Fruit fly (Drosophila melanogaster) whole organism, prepupa: Measurements from ENCODE around the gene Mnt.

Source experiments
- Blimp-1 ChIP-seq: fragments of 200-800 bp; sonication (Bioruptor generic); optimal IDR thresholded peaks from 3 replicates; lab custom pipeline; 2017; ENCODE audit warnings: missing biosample characterization, missing genetic modification characterization, mild to moderate bottlenecking, moderate library complexity, missing genetic modification reagents
- CG10631 ChIP-seq: fragments of 200-800 bp; sonication (Bioruptor generic); optimal IDR thresholded peaks from 2 replicates; lab custom pipeline; 2016; ENCODE audit warnings: missing biosample characterization, missing genetic modification characterization
- CG10669 ChIP-seq: fragments of 200-800 bp; sonication (Bioruptor generic); optimal IDR thresholded peaks from 3 replicates; lab custom pipeline; 2018; ENCODE audit warnings: missing biosample characterization, mild to moderate bottlenecking, missing genetic modification characterization, moderate library complexity
- CG11762 ChIP-seq: fragments of 200-800 bp; sonication (Bioruptor generic); optimal IDR thresholded peaks from 3 replicates; lab custom pipeline; 2016; ENCODE audit warnings: missing biosample characterization, missing genetic modification characterization; ENCODE audit not compliant: insufficient read depth
- CG11902 ChIP-seq: fragments of 200-800 bp; sonication (Bioruptor generic); optimal IDR thresholded peaks from 3 replicates; lab custom pipeline; 2016; ENCODE audit warnings: missing biosample characterization, missing genetic modification characterization
- CG15336 ChIP-seq: fragments of 200-800 bp; sonication (Bioruptor generic); IDR thresholded peaks from 2 replicates; pipeline ENCODE4 v1.3.6; 2022; ENCODE audit warnings: missing biosample characterization, missing genetic modification characterization
- CG1621 ChIP-seq: fragments of 200-800 bp; sonication (Bioruptor generic); optimal IDR thresholded peaks from 3 replicates; lab custom pipeline; 2018; ENCODE audit warnings: missing biosample characterization, mild to moderate bottlenecking, missing genetic modification characterization
- CG16779 ChIP-seq: fragments of 200-800 bp; sonication (Bioruptor generic); optimal IDR thresholded peaks from 3 replicates; lab custom pipeline; 2017; ENCODE audit warnings: missing biosample characterization, mild to moderate bottlenecking, missing genetic modification characterization
- CG34406 ChIP-seq: fragments of 200-800 bp; sonication (Bioruptor generic); optimal IDR thresholded peaks from 3 replicates; lab custom pipeline; 2016; ENCODE audit warnings: missing biosample characterization, missing genetic modification characterization
- CG3919 ChIP-seq: fragments of 200-800 bp; sonication (Bioruptor generic); optimal IDR thresholded peaks from 3 replicates; lab custom pipeline; 2016; ENCODE audit warnings: missing biosample characterization, missing genetic modification characterization
- CG6163 ChIP-seq: fragments of 200-800 bp; sonication (Bioruptor generic); IDR thresholded peaks from 3 replicates; pipeline ENCODE4 v1.3.6; 2022; ENCODE audit warnings: missing biosample characterization, missing genetic modification characterization
- CG6792 ChIP-seq: fragments of 200-800 bp; sonication (Bioruptor generic); optimal IDR thresholded peaks from 3 replicates; lab custom pipeline; 2016; ENCODE audit warnings: missing biosample characterization, missing genetic modification characterization
- CG6808 ChIP-seq: fragments of 200-800 bp; sonication (Bioruptor generic); optimal IDR thresholded peaks from 3 replicates; lab custom pipeline; 2017; ENCODE audit warnings: missing biosample characterization, missing genetic modification characterization, mild to moderate bottlenecking, moderate library complexity, missing genetic modification reagents
- CG6854 ChIP-seq: fragments of 200-800 bp; sonication (Bioruptor generic); optimal IDR thresholded peaks from 2 replicates; lab custom pipeline; 2017; ENCODE audit warnings: missing biosample characterization, mild to moderate bottlenecking, missing genetic modification characterization
- CG8119 ChIP-seq: fragments of 200-800 bp; sonication (Bioruptor generic); IDR thresholded peaks from 3 replicates; pipeline ENCODE4 v1.3.6; 2022; ENCODE audit warnings: missing biosample characterization, missing genetic modification characterization
- CG9139 ChIP-seq: fragments of 200-800 bp; sonication (Bioruptor generic); optimal IDR thresholded peaks from 3 replicates; lab custom pipeline; 2017; ENCODE audit warnings: missing biosample characterization, mild to moderate bottlenecking, missing genetic modification characterization
- Eip78C ChIP-seq: fragments of 200-800 bp; sonication (Bioruptor generic); peaks from one replicate; lab custom pipeline; 2016; ENCODE audit warnings: missing biosample characterization, missing genetic modification characterization
- Eip93F ChIP-seq: fragments of 200-800 bp; sonication (Bioruptor generic); optimal IDR thresholded peaks from 2 replicates; lab custom pipeline; 2016; ENCODE audit warnings: missing biosample characterization, mild to moderate bottlenecking, missing genetic modification characterization
- Gug ChIP-seq: fragments of 200-800 bp; sonication (Bioruptor generic); IDR thresholded peaks from 2 replicates; pipeline ENCODE4 v1.3.6; 2022; ENCODE audit warnings: missing biosample characterization, missing genetic modification characterization
- Hr4 ChIP-seq: fragments of 200-800 bp; sonication (Bioruptor generic); optimal IDR thresholded peaks from 3 replicates; lab custom pipeline; 2016; ENCODE audit warnings: missing biosample characterization, missing genetic modification characterization
- Lpt ChIP-seq: fragments of 200-800 bp; sonication (Bioruptor generic); optimal IDR thresholded peaks from 3 replicates; lab custom pipeline; 2016; ENCODE audit warnings: missing biosample characterization, missing genetic modification characterization
- Met ChIP-seq: fragments of 200-800 bp; sonication (Bioruptor generic); optimal IDR thresholded peaks from 3 replicates; lab custom pipeline; 2016; ENCODE audit warnings: missing biosample characterization, missing genetic modification characterization
- OdsH ChIP-seq: fragments of 200-800 bp; sonication (Bioruptor generic); optimal IDR thresholded peaks from 3 replicates; lab custom pipeline; 2016; ENCODE audit warnings: missing biosample characterization, missing genetic modification characterization
- Smox ChIP-seq: fragments of 200-800 bp; sonication (Bioruptor generic); optimal IDR thresholded peaks from 3 replicates; lab custom pipeline; 2016; ENCODE audit warnings: missing biosample characterization, missing genetic modification characterization
- Sox102F ChIP-seq: fragments of 200-800 bp; sonication (Bioruptor generic); optimal IDR thresholded peaks from 2 replicates; lab custom pipeline; 2016; ENCODE audit warnings: missing biosample characterization, mild to moderate bottlenecking, missing genetic modification characterization
- Sox14 ChIP-seq: fragments of 200-800 bp; sonication (Bioruptor generic); optimal IDR thresholded peaks from 3 replicates; lab custom pipeline; 2016; ENCODE audit warnings: missing biosample characterization, missing genetic modification characterization
- Sox15 ChIP-seq: fragments of 200-800 bp; sonication (Bioruptor generic); optimal IDR thresholded peaks from 3 replicates; lab custom pipeline; 2016; ENCODE audit warnings: missing biosample characterization, missing genetic modification characterization
- achi ChIP-seq: fragments of 200-800 bp; sonication (Bioruptor generic); optimal IDR thresholded peaks from 3 replicates; lab custom pipeline; 2016; ENCODE audit warnings: missing biosample characterization, missing genetic modification characterization
- dsx ChIP-seq: fragments of 200-800 bp; optimal IDR thresholded peaks from 3 replicates; lab custom pipeline; 2019; ENCODE audit warnings: missing biosample characterization, mild to moderate bottlenecking, missing genetic modification characterization, moderate library complexity; ENCODE audit not compliant: poor library complexity, severe bottlenecking
- esn ChIP-seq: fragments of 200-800 bp; sonication (Bioruptor generic); optimal IDR thresholded peaks from 2 replicates; lab custom pipeline; 2016; ENCODE audit warnings: missing biosample characterization, mild to moderate bottlenecking, missing genetic modification characterization, moderate library complexity
- fd59A ChIP-seq: fragments of 200-800 bp; sonication (Bioruptor generic); optimal IDR thresholded peaks from 2 replicates; lab custom pipeline; 2017; ENCODE audit warnings: missing biosample characterization, mild to moderate bottlenecking, missing genetic modification characterization, missing genetic modification reagents
- fd85E ChIP-seq: fragments of 200-800 bp; sonication (Bioruptor generic); optimal IDR thresholded peaks from 3 replicates; lab custom pipeline; 2016; ENCODE audit warnings: missing biosample characterization, missing genetic modification characterization
- fkh ChIP-seq: fragments of 200-800 bp; sonication (Bioruptor generic); optimal IDR thresholded peaks from 3 replicates; lab custom pipeline; 2017; ENCODE audit warnings: missing biosample characterization, mild to moderate bottlenecking, missing genetic modification characterization, moderate library complexity
- lz ChIP-seq: fragments of 200-800 bp; sonication (Bioruptor generic); optimal IDR thresholded peaks from 3 replicates; lab custom pipeline; 2016; ENCODE audit warnings: missing biosample characterization, missing genetic modification characterization
- pdm3 ChIP-seq: fragments of 200-800 bp; sonication (Bioruptor generic); optimal IDR thresholded peaks from 3 replicates; lab custom pipeline; 2016; ENCODE audit warnings: missing biosample characterization, missing genetic modification characterization
- salr ChIP-seq, 2 experiments: fragments of 200-800 bp; sonication (Bioruptor generic); optimal IDR thresholded peaks; 3 replicates each; lab custom pipeline; 2016 to 2018; ENCODE audit warnings: missing biosample characterization in 2 of 2, missing genetic modification characterization in 2 of 2, mild to moderate bottlenecking in 1 of 2
- ss ChIP-seq, 2 experiments: fragments of 200-800 bp; sonication (Bioruptor generic); optimal IDR thresholded peaks; 2 replicates in 1 of 2; 3 replicates in 1 of 2; lab custom pipeline; 2017 to 2018; ENCODE audit warnings: mild to moderate bottlenecking in 2 of 2, missing biosample characterization in 2 of 2, missing genetic modification characterization in 2 of 2, moderate library complexity in 1 of 2
- svp ChIP-seq: fragments of 200-800 bp; sonication (Bioruptor generic); peaks from one replicate; lab custom pipeline; 2016; ENCODE audit warnings: missing biosample characterization, missing genetic modification characterization
- topi ChIP-seq: fragments of 200-800 bp; sonication (Bioruptor generic); optimal IDR thresholded peaks from 3 replicates; lab custom pipeline; 2016; ENCODE audit warnings: missing biosample characterization, missing genetic modification characterization
- vri ChIP-seq: fragments of 200-800 bp; sonication (Bioruptor generic); optimal IDR thresholded peaks from 3 replicates; lab custom pipeline; 2016; ENCODE audit warnings: missing biosample characterization, mild to moderate bottlenecking, missing genetic modification characterization

Gene Mnt

DNA sequence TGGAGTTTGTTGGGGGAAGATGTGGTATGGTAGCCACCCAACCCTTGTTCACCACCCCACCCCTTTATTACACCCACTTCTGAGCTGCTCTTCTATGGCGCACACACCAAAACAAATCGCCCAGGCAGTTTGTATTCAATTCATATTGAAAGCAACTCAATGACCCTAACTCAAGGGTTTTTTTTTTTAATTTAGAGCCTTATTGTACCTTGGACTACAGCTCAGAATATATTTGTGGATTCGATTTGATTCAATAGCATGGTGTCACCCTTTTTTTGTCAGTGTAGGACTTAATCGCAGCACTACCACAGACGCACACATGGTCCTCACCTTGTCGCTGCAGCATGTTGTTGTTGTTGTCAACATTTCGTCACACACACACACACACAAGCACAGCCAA lies 50.6 kb downstream of the Mnt start (continued):
- TF ChIP-seq Sox102F (GFP tag; lab: Kevin White, UChicago) = peak; percentile 14
- TF ChIP-seq Hr4 (GFP tag; lab: Kevin White, UChicago) = peak; percentile 73
- peak; percentile 63 for TF ChIP-seq Sox14 (GFP tag; lab: Kevin White, UChicago)
- TF ChIP-seq Met (GFP tag; lab: Kevin White, UChicago) = peak; percentile 32
- peak; percentile 4 for TF ChIP-seq CG16779
- peak; percentile 47 for TF ChIP-seq CG9139 (GFP tag; lab: Kevin White, UChicago)
- TF ChIP-seq Blimp-1 (GFP tag; lab: Kevin White, UChicago) = no peak
- TF ChIP-seq CG10631 (GFP tag; lab: Kevin White, UChicago) = peak; percentile 62
- no peak for TF ChIP-seq vri
- peak; percentile 62 for TF ChIP-seq pdm3
- TF ChIP-seq fd85E (GFP tag; lab: Kevin White, UChicago) = no peak
- TF ChIP-seq CG6808 (GFP tag; lab: Kevin White, UChicago) = peak; percentile 61
- peak; percentile 85 for TF ChIP-seq Eip78C (GFP tag; lab: Kevin White, UChicago)
- TF ChIP-seq CG10669 (GFP tag; lab: Kevin White, UChicago) = peak; percentile 59
- peak; percentile 44 for TF ChIP-seq CG1621 (tag; lab: Kevin White, UChicago)
- TF ChIP-seq lz = peak; percentile 28
- peak; percentile 19 for TF ChIP-seq Smox (GFP tag; lab: Kevin White, UChicago)
- peak; percentile 55 for TF ChIP-seq fd59A (GFP tag; lab: Kevin White, UChicago)
- peak; percentile 11 for TF ChIP-seq CG11902 (GFP tag; lab: Kevin White, UChicago)
- TF ChIP-seq salr (GFP tag; optimal IDR thresholded peaks at IDR 0.05; lab: Kevin White, UChicago) = peak; percentile 4 to 53
- peak; percentile 79 for TF ChIP-seq OdsH
- peak; percentile 76 for TF ChIP-seq CG8119 (GFP tag; lab: Robert Waterston, UW)
- peak; percentile 40 for TF ChIP-seq CG11762 (GFP tag; lab: Kevin White, UChicago)
- TF ChIP-seq CG15336 (GFP tag; lab: Robert Waterston, UW) = peak; percentile 82
- peak; percentile 60 for TF ChIP-seq CG6792 (GFP tag; lab: Kevin White, UChicago)
- TF ChIP-seq CG34406 (GFP tag; lab: Kevin White, UChicago) = peak; percentile 42
- TF ChIP-seq esn (GFP tag; lab: Kevin White, UChicago) = peak; percentile 28
- TF ChIP-seq Lpt (GFP tag; lab: Kevin White, UChicago) = no peak
- peak; percentile 39 for TF ChIP-seq topi (GFP tag; lab: Kevin White, UChicago)
- no peak for TF ChIP-seq Eip93F (GFP tag; lab: Kevin White, UChicago)
- TF ChIP-seq Gug (GFP tag; lab: Robert Waterston, UW) = peak; percentile 74
- TF ChIP-seq Sox15 (GFP tag; lab: Kevin White, UChicago) = peak; percentile 17

DNA sequence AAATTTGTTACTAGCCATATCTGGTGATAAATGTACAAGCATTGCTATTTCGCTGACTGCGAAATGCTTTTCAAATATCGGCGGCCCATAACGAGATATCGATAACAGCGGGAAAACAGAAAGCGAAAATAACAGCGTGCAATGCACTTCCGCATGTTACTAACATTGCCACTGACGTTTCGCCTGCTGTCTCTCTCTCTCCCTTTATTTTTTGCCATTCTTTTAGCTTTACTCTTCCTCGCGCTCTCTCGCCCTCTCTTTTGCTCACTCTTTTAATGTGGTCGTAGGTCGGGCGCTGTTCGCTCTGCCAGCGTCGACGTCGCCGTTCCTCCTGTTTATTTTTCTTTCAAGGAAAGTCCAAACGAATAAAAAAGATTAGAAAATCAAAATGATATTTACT lies 51.4 kb downstream of the Mnt start:
- peak; percentile 27 for TF ChIP-seq CG6808 (GFP tag; lab: Kevin White, UChicago)
- TF ChIP-seq CG8119 (GFP tag; lab: Robert Waterston, UW) = no peak
- peak in 1 of 2 experiments; percentile 42 for TF ChIP-seq ss (GFP tag; optimal IDR thresholded peaks at IDR 0.05; lab: Kevin White, UChicago)
- no peak for TF ChIP-seq CG3919 (GFP tag; lab: Kevin White, UChicago)
- TF ChIP-seq Met (GFP tag; lab: Kevin White, UChicago) = peak; percentile 20
- TF ChIP-seq fkh = no peak
- no peak for TF ChIP-seq dsx
- peak; percentile 42 for TF ChIP-seq achi (GFP tag; lab: Kevin White, UChicago)
- peak; percentile 61 for TF ChIP-seq svp (GFP tag; lab: Kevin White, UChicago)
- TF ChIP-seq CG6854 (GFP tag; lab: Kevin White, UChicago) = peak; percentile 66
- no peak for TF ChIP-seq vri
- TF ChIP-seq Sox102F (GFP tag; lab: Kevin White, UChicago) = peak; percentile 25
- peak; percentile 91 for TF ChIP-seq Blimp-1 (GFP tag; lab: Kevin White, UChicago)
- peak; percentile 58 for TF ChIP-seq CG6163 (GFP tag; lab: Robert Waterston, UW)
- peak; percentile 59 for TF ChIP-seq Eip78C (GFP tag; lab: Kevin White, UChicago)
